Fruit fly (Drosophila melanogaster) S2 (cell line): ENCODE data around the gene X11Lbeta.

Source experiments
- CG8478 ChIP-seq: fragments of >200 bp; optimal IDR thresholded peaks from 2 replicates; lab custom pipeline; 2018
- CTCF ChIP-seq, 2 experiments: fragments of >200 bp; optimal IDR thresholded peaks; 2 replicates each; lab custom pipeline; 2018

DNA sequence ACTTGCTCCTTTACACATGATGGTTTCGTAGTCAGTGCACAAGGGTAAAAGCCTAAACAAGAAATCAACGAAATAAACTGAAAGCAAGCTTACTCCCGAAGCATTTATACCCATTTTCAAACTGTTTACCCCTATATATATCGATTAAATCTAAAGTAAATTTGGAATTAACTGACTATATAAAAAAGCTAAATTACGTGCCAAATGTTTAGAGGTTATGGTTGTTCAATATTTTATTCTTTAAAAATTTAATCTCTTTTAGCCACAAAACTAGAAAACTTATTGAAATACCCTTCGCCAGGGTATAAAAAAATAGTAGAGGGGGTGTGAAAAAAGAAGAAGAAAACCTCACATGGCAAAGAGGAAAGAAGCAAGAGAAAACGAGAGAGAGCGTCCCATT lies 104.3 kb downstream of the X11Lbeta start:
- TF ChIP-seq CTCF (optimal IDR thresholded peaks at IDR 0.05; lab: Kevin White, UChicago) (no peak), CG8478 (lab: Kevin White, UChicago) (no peak)
